Worm (Caenorhabditis elegans): ENCODE results near the gene div-1.

Gene div-1

ce11 chrIII:10253334-10253733 is 5.0 kb upstream of the div-1 start:
- TF ChIP-seq aly-1 (tag; optimal IDR thresholded peaks at IDR 0.05) (no peak), hmg-4 (GFP tag; optimal IDR thresholded peaks at IDR 0.05) (no peak), tbx-11 (GFP tag; IDR thresholded peaks at IDR 0.05) (no peak), B0310.2 (tag; optimal IDR thresholded peaks at IDR 0.05) (no peak), sea-1 (GFP tag; conservative IDR thresholded peaks at IDR 0.05) (no peak), flt-1 (GFP tag; IDR thresholded peaks at IDR 0.05) (no peak), tra-4 (tag; optimal IDR thresholded peaks at IDR 0.05) (no peak), ets-7 (tag; optimal IDR thresholded peaks at IDR 0.05) (no peak), ceh-13 (GFP tag; optimal IDR thresholded peaks at IDR 0.05) (no peak), ama-1 (optimal IDR thresholded peaks at IDR 0.05) (no peak), scrt-1 (GFP tag; IDR thresholded peaks at IDR 0.05) (no peak)

ce11 chrIII:10251114-10251513 is 2.8 kb upstream of the div-1 start:
- TF ChIP-seq scrt-1 (GFP tag; IDR thresholded peaks at IDR 0.05) = no peak
- no peak for TF ChIP-seq tra-4 (tag; optimal IDR thresholded peaks at IDR 0.05)

- no peak for TF ChIP-seq ets-7 (tag; optimal IDR thresholded peaks at IDR 0.05)
- no peak for TF ChIP-seq hmbx-1 (tag; optimal IDR thresholded peaks at IDR 0.05)
- TF ChIP-seq ceh-36 (tag; optimal IDR thresholded peaks at IDR 0.05) = no peak
- TF ChIP-seq B0310.2 (tag; optimal IDR thresholded peaks at IDR 0.05) = no peak
- TF ChIP-seq ama-1 (optimal IDR thresholded peaks at IDR 0.05) = no peak
- TF ChIP-seq tra-4 (tag; optimal IDR thresholded peaks at IDR 0.05) = no peak
- TF ChIP-seq aly-1 (tag; optimal IDR thresholded peaks at IDR 0.05) = no peak
- no peak for TF ChIP-seq tbx-37 (GFP tag; conservative IDR thresholded peaks at IDR 0.05)
- no peak for TF ChIP-seq hnd-1 (tag; optimal IDR thresholded peaks at IDR 0.05)
- TF ChIP-seq F13C5.2 (tag; optimal IDR thresholded peaks at IDR 0.05) = no peak
- TF ChIP-seq ceh-13 (GFP tag; optimal IDR thresholded peaks at IDR 0.05) = no peak
- TF ChIP-seq flt-1 (GFP tag; IDR thresholded peaks at IDR 0.05) = no peak
- TF ChIP-seq scrt-1 (GFP tag; IDR thresholded peaks at IDR 0.05) = no peak
- TF ChIP-seq hmg-4 (GFP tag; optimal IDR thresholded peaks at IDR 0.05) = no peak
Observed at ce11 chrIII:10244013-10244412, 4.3 kb downstream of the div-1 start.

ce11 chrIII:10241332-10241829 is 7.0 kb downstream of the div-1 start:
- no peak for TF ChIP-seq scrt-1 (GFP tag; IDR thresholded peaks at IDR 0.05)
- no peak for TF ChIP-seq ama-1 (optimal IDR thresholded peaks at IDR 0.05)
- no peak for TF ChIP-seq hmg-4 (GFP tag; optimal IDR thresholded peaks at IDR 0.05)
- TF ChIP-seq tra-4 (tag; optimal IDR thresholded peaks at IDR 0.05) = no peak
- TF ChIP-seq F13C5.2 (tag; optimal IDR thresholded peaks at IDR 0.05) = no peak
- no peak for TF ChIP-seq hmbx-1 (tag; optimal IDR thresholded peaks at IDR 0.05)
- no peak for TF ChIP-seq aly-1 (tag; optimal IDR thresholded peaks at IDR 0.05)
- no peak for TF ChIP-seq sea-1 (GFP tag; conservative IDR thresholded peaks at IDR 0.05)
- TF ChIP-seq tbx-37 (GFP tag; conservative IDR thresholded peaks at IDR 0.05) = no peak
- TF ChIP-seq tbx-11 (GFP tag; IDR thresholded peaks at IDR 0.05) = no peak
- TF ChIP-seq B0310.2 (tag; optimal IDR thresholded peaks at IDR 0.05) = no peak
- no peak for TF ChIP-seq ceh-36 (tag; optimal IDR thresholded peaks at IDR 0.05)
- TF ChIP-seq flt-1 (GFP tag; IDR thresholded peaks at IDR 0.05) = no peak
- TF ChIP-seq hnd-1 (tag; optimal IDR thresholded peaks at IDR 0.05) = no peak
- TF ChIP-seq ets-7 (tag; optimal IDR thresholded peaks at IDR 0.05) = no peak
- no peak for TF ChIP-seq ceh-13 (GFP tag; optimal IDR thresholded peaks at IDR 0.05)
- TF ChIP-seq pes-1 (GFP tag; IDR thresholded peaks at IDR 0.05) = no peak

- TF ChIP-seq flt-1 (GFP tag; IDR thresholded peaks at IDR 0.05) (no peak), tbx-37 (GFP tag; conservative IDR thresholded peaks at IDR 0.05) (no peak), scrt-1 (GFP tag; IDR thresholded peaks at IDR 0.05) (no peak), tra-4 (tag; optimal IDR thresholded peaks at IDR 0.05) (no peak), pes-1 (GFP tag; IDR thresholded peaks at IDR 0.05) (no peak), hmbx-1 (tag; optimal IDR thresholded peaks at IDR 0.05) (no peak)
Observed at ce11 chrIII:10240073-10240472, 8.3 kb downstream of the div-1 start.

ce11 chrIII:10238448-10239154 is 9.8 kb downstream of the div-1 start, which contains the start of gene Y70G10A.3:
Gene Y70G10A.3, plus strand, starts transcription at chrIII:10239104.
- TF ChIP-seq ceh-13 (GFP tag; optimal IDR thresholded peaks at IDR 0.05) (no peak), aly-1 (tag; optimal IDR thresholded peaks at IDR 0.05) (no peak), sea-1 (GFP tag; conservative IDR thresholded peaks at IDR 0.05) (no peak), F13C5.2 (tag; optimal IDR thresholded peaks at IDR 0.05) (no peak), tbx-37 (GFP tag; conservative IDR thresholded peaks at IDR 0.05) (no peak), scrt-1 (GFP tag; IDR thresholded peaks at IDR 0.05) (no peak), ama-1 (optimal IDR thresholded peaks at IDR 0.05) (no peak), flt-1 (GFP tag; IDR thresholded peaks at IDR 0.05) (no peak)

- no peak for TF ChIP-seq sea-1 (GFP tag; conservative IDR thresholded peaks at IDR 0.05)
- TF ChIP-seq F13C5.2 (tag; optimal IDR thresholded peaks at IDR 0.05) = no peak
- no peak for TF ChIP-seq hnd-1 (tag; optimal IDR thresholded peaks at IDR 0.05)
- TF ChIP-seq tbx-11 (GFP tag; IDR thresholded peaks at IDR 0.05) = no peak
- TF ChIP-seq tra-4 (tag; optimal IDR thresholded peaks at IDR 0.05) = no peak
- no peak for TF ChIP-seq flt-1 (GFP tag; IDR thresholded peaks at IDR 0.05)
- no peak for TF ChIP-seq ets-7 (tag; optimal IDR thresholded peaks at IDR 0.05)
- no peak for TF ChIP-seq hmg-4 (GFP tag; optimal IDR thresholded peaks at IDR 0.05)
- TF ChIP-seq ceh-13 (GFP tag; optimal IDR thresholded peaks at IDR 0.05) = no peak
- TF ChIP-seq B0310.2 (tag; optimal IDR thresholded peaks at IDR 0.05) = no peak
- no peak for TF ChIP-seq aly-1 (tag; optimal IDR thresholded peaks at IDR 0.05)
- TF ChIP-seq ceh-36 (tag; optimal IDR thresholded peaks at IDR 0.05) = no peak
Observed at ce11 chrIII:10236291-10236871, 12.0 kb downstream of the div-1 start.
